Worm (Caenorhabditis elegans) whole organism, L4/young adult: ENCODE results near the gene E02C12.19.
A peak's percentile ranks its signal among the peaks of the same experiment; 100 is the strongest.

Experiments used
- W03F9.2 ChIP-seq: fragments of 150-350 bp; optimal IDR thresholded peaks from 2 replicates; lab custom pipeline; 2014; ENCODE audit warnings: missing biosample characterization, missing genetic modification characterization
- dao-5 ChIP-seq: sonication (generic microtip); optimal IDR thresholded peaks from 2 replicates; lab custom pipeline; 2016; ENCODE audit warnings: missing genotype, missing genetic modification characterization, moderate library complexity, missing compliant biosample characterization
- him-1 ChIP-seq: sonication (generic microtip); optimal IDR thresholded peaks from 2 replicates; lab custom pipeline; 2016; ENCODE audit warnings: missing genotype, missing genetic modification reagents, missing genetic modification characterization, missing compliant biosample characterization

Gene E02C12.19

DNA sequence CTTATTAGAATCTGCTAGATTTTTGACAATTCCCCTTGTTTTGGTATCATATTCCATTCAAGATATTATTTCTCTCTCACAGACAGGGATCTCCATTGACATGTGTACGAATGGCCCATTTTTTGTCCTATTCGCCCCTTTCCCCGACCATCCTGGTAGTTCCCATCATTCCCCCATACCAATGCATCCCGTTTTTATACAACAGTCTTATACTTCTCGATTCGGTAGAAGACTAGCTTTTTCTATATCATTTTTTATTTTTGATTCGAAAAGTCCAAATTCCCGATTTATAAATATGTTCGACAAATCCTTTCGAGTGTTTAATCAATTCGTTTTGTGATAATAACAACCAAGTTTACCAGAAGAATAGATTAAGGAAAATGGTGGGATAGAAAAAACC is 49.4 kb downstream of the E02C12.19 start:
- TF ChIP-seq W03F9.2 (tag; lab: Kevin White, UChicago) (no peak), dao-5 (tag; lab: Kevin White, UChicago) (peak; percentile 20), him-1 (no peak)
